Fruit fly (Drosophila melanogaster): ENCODE measurements around the gene cal1.

The cal1 gene

dm6 chr3R:17079859-17080255 is 8.2 kb upstream of the cal1 start, which contains the start of the genes Keap1 and kuk (continued):
- TF ChIP-seq CG10267 (tag; optimal IDR thresholded peaks at IDR 0.05) (peak; percentile 99), CG9437 (GFP tag; optimal IDR thresholded peaks at IDR 0.05) (no peak), ara (GFP tag; IDR thresholded peaks at IDR 0.05) (0 out of 2 replicates have a peak, but pooled peaks have one; percentile 8), CG10543 (GFP tag; optimal IDR thresholded peaks at IDR 0.05) (peak; percentile 37), CG11398 (GFP tag; optimal IDR thresholded peaks at IDR 0.05) (no peak), dmrt11E (tag; optimal IDR thresholded peaks at IDR 0.05) (no peak), CG6854 (GFP tag; optimal IDR thresholded peaks at IDR 0.05) (no peak), croc (GFP tag; conservative IDR thresholded peaks at IDR 0.05) (0 out of 3 replicates have a peak, but pooled peaks have one; percentile 15), D19A (tag; optimal IDR thresholded peaks at IDR 0.05) (no peak), CG10462 (GFP tag; optimal IDR thresholded peaks at IDR 0.05) (peak; percentile 69), bab2 (GFP tag; optimal IDR thresholded peaks at IDR 0.05) (peak; percentile 57), Ada2b (GFP tag; IDR thresholded peaks at IDR 0.05) (peak; percentile 37; the same call in 1 of the 2 replicates), CG6791 (GFP tag; IDR thresholded peaks at IDR 0.05; ENCODE audit: partially characterized antibody) (peak; percentile 75), tap (tag; optimal IDR thresholded peaks at IDR 0.05) (no peak), CG5245 (GFP tag; optimal IDR thresholded peaks at IDR 0.05) (peak; percentile 21), dpn (GFP tag; optimal IDR thresholded peaks at IDR 0.05) (peak; percentile 65 to 71), kay (GFP tag; optimal IDR thresholded peaks at IDR 0.05) (no peak), Med (GFP tag) (peak; percentile 89), en (GFP tag; optimal IDR thresholded peaks at IDR 0.05) (no peak), CG12104 (GFP tag; optimal IDR thresholded peaks at IDR 0.05) (peak; percentile 51), unpg (GFP tag; optimal IDR thresholded peaks at IDR 0.05) (peak; percentile 26), CG8281 (tag; optimal IDR thresholded peaks at IDR 0.05) (no peak), Awh (GFP tag; IDR thresholded peaks at IDR 0.05) (no peak), maf-S (GFP tag; optimal IDR thresholded peaks at IDR 0.05) (peak; percentile 71), CG32772 (GFP tag; IDR thresholded peaks at IDR 0.05) (peak; percentile 46; the same call in 1 of the 2 replicates), trh (GFP tag; optimal IDR thresholded peaks at IDR 0.05) (peak; percentile 30), Atf6 (GFP tag; IDR thresholded peaks at IDR 0.05) (no peak), chinmo (GFP tag; IDR thresholded peaks at IDR 0.05; ENCODE audit: partially characterized antibody) (no peak), CG11504 (tag; optimal IDR thresholded peaks at IDR 0.05) (peak; percentile 45), CG11723 (GFP tag; optimal IDR thresholded peaks at IDR 0.05) (no peak), fd3F (GFP tag; optimal IDR thresholded peaks at IDR 0.05) (peak; percentile 37), tup (GFP tag; optimal IDR thresholded peaks at IDR 0.05) (peak; percentile 23), odd (GFP tag; optimal IDR thresholded peaks at IDR 0.05) (no peak), p53 (GFP tag; optimal IDR thresholded peaks at IDR 0.05) (no peak), Adf1 (GFP tag; IDR thresholded peaks at IDR 0.05) (no peak), cg (GFP tag; optimal IDR thresholded peaks at IDR 0.05) (no peak), CG9817 (tag; optimal IDR thresholded peaks at IDR 0.05) (peak; percentile 54), CG14014 (GFP tag; IDR thresholded peaks at IDR 0.05) (peak; percentile 51), CG14667 (GFP tag; IDR thresholded peaks at IDR 0.05) (no peak), fd96Cb (tag; optimal IDR thresholded peaks at IDR 0.05) (no peak), CG3065 (GFP tag; optimal IDR thresholded peaks at IDR 0.05) (peak; percentile 56), sens-2 (GFP tag; IDR thresholded peaks at IDR 0.05) (no peak), BtbVII (GFP tag; optimal IDR thresholded peaks at IDR 0.05) (peak; percentile 22), hkb (optimal IDR thresholded peaks at IDR 0.05) (peak; percentile 85), hkb (GFP tag; IDR thresholded peaks at IDR 0.05) (peak; percentile 7; the same call in 1 of the 2 replicates), Dfd (GFP tag; optimal IDR thresholded peaks at IDR 0.05) (no peak), Sry-β (GFP tag; optimal IDR thresholded peaks at IDR 0.05) (no peak), CG16815 (GFP tag; optimal IDR thresholded peaks at IDR 0.05) (peak; percentile 16), CG13624 (GFP tag; optimal IDR thresholded peaks at IDR 0.05) (peak; percentile 47), CrebB (tag; optimal IDR thresholded peaks at IDR 0.05) (no peak), CG1603 (tag; optimal IDR thresholded peaks at IDR 0.05) (peak; percentile 57)

All from whole organism, embryonic.